Fruit fly (Drosophila melanogaster): Measurements from ENCODE around the gene PTPMT1.

The PTPMT1 gene

dm6 chr3R:23757912-23758607 is at the start of gene PTPMT1, which contains the start of gene Hrd3 (continued):
- TF ChIP-seq her (GFP tag; optimal IDR thresholded peaks at IDR 0.05) (peak; percentile 90), esg (GFP tag; conservative IDR thresholded peaks at IDR 0.05) (peak; percentile 96), CG3847 (GFP tag; IDR thresholded peaks at IDR 0.05) (peak; percentile 98), CG2889 (GFP tag; IDR thresholded peaks at IDR 0.05) (peak; percentile 91), z (GFP tag; IDR thresholded peaks at IDR 0.05) (no peak), CG10543 (GFP tag; optimal IDR thresholded peaks at IDR 0.05) (peak; percentile 99), CG15514 (GFP tag; optimal IDR thresholded peaks at IDR 0.05) (peak; percentile 91), HLH3B (GFP tag; IDR thresholded peaks at IDR 0.05) (peak; percentile 93), disco-r (GFP tag; optimal IDR thresholded peaks at IDR 0.05) (peak; percentile 93), CG1792 (GFP tag; optimal IDR thresholded peaks at IDR 0.05) (peak; percentile 94), lbe (GFP tag; optimal IDR thresholded peaks at IDR 0.05) (peak; percentile 95), fd96Cb (tag; optimal IDR thresholded peaks at IDR 0.05) (peak; percentile 99), Tbp (GFP tag; optimal IDR thresholded peaks at IDR 0.05) (no peak), CG4404 (GFP tag; IDR thresholded peaks at IDR 0.05) (peak; percentile 97), CG12155 (GFP tag; optimal IDR thresholded peaks at IDR 0.05) (peak; percentile 97), Oli (tag; optimal IDR thresholded peaks at IDR 0.05) (peak; percentile 99), Neu2 (GFP tag; optimal IDR thresholded peaks at IDR 0.05; ENCODE audit: borderline replicate concordance) (peak; percentile 87), stwl (tag; optimal IDR thresholded peaks at IDR 0.05) (peak; percentile 72), CG6791 (GFP tag; IDR thresholded peaks at IDR 0.05; ENCODE audit: partially characterized antibody) (no peak), bbx (GFP tag; IDR thresholded peaks at IDR 0.05; ENCODE audit: partially characterized antibody) (peak; percentile 48; the same call in 1 of the 2 replicates), CG3163 (GFP tag; optimal IDR thresholded peaks at IDR 0.05) (peak; percentile 86), cwo (GFP tag; optimal IDR thresholded peaks at IDR 0.05) (peak; percentile 97), nom (GFP tag; optimal IDR thresholded peaks at IDR 0.05) (peak; percentile 96), CG12769 (tag; optimal IDR thresholded peaks at IDR 0.05) (peak; percentile 84), CG15601 (tag; optimal IDR thresholded peaks at IDR 0.05) (peak; percentile 97), chif (GFP tag; optimal IDR thresholded peaks at IDR 0.05) (peak; percentile 97 to 98), bowl (GFP tag; IDR thresholded peaks at IDR 0.05) (peak; percentile 75; the same call in 1 of the 2 replicates), p53 (GFP tag; optimal IDR thresholded peaks at IDR 0.05) (peak; percentile 89), danr (GFP tag; IDR thresholded peaks at IDR 0.05) (peak; percentile 93), yki (optimal IDR thresholded peaks at IDR 0.05) (no peak), CG4360 (GFP tag; IDR thresholded peaks at IDR 0.05) (peak; percentile 65), CG8281 (tag; optimal IDR thresholded peaks at IDR 0.05) (peak; percentile 93), Dek (tag; optimal IDR thresholded peaks at IDR 0.05) (peak; percentile 98), CG2875 (GFP tag; optimal IDR thresholded peaks at IDR 0.05) (peak; percentile 97), CG11085 (GFP tag; IDR thresholded peaks at IDR 0.05) (peak; percentile 93), NFAT (GFP tag; IDR thresholded peaks at IDR 0.05) (no peak; the same call in none of the 2 replicates), CG1529 (GFP tag; optimal IDR thresholded peaks at IDR 0.05) (peak; percentile 98), Xbp1 (GFP tag; optimal IDR thresholded peaks at IDR 0.05) (peak; percentile 99), CG1832 (GFP tag; optimal IDR thresholded peaks at IDR 0.05) (no peak), odd (GFP tag; optimal IDR thresholded peaks at IDR 0.05) (peak; percentile 99), da (GFP tag; optimal IDR thresholded peaks at IDR 0.05) (peak; percentile 93), dpn (GFP tag; optimal IDR thresholded peaks at IDR 0.05) (peak; percentile 98 to 99), CG12942 (GFP tag; optimal IDR thresholded peaks at IDR 0.05) (peak; percentile 98), CG1647 (GFP tag; optimal IDR thresholded peaks at IDR 0.05) (peak; percentile 98), Vsx1 (GFP tag; optimal IDR thresholded peaks at IDR 0.05) (peak; percentile 95), CG2199 (GFP tag; IDR thresholded peaks at IDR 0.05) (peak; percentile 78; the same call in 1 of the 3 replicates), CG12744 (GFP tag; optimal IDR thresholded peaks at IDR 0.05) (peak; percentile 97), CG6683 (GFP tag; optimal IDR thresholded peaks at IDR 0.05) (peak; percentile 95), CG4820 (GFP tag; optimal IDR thresholded peaks at IDR 0.05) (peak; percentile 98)
